Fruit fly (Drosophila melanogaster) whole organism, embryonic: ENCODE measurements around the gene EMC10.
A peak's percentile ranks its signal among the peaks of the same experiment; 100 is the strongest.

Experiments used
- Antp ChIP-seq: fragments of 200-800 bp; sonication (Bioruptor generic); optimal IDR thresholded peaks from 3 replicates; lab custom pipeline; 2016; ENCODE audit warnings: missing biosample characterization, missing genetic modification characterization
- Bgb ChIP-seq: fragments of 200-800 bp; sonication (Bioruptor generic); IDR thresholded peaks from 2 replicates; pipeline ENCODE4 v1.3.6; 2022; ENCODE audit warnings: missing biosample characterization, missing genetic modification characterization; ENCODE audit not compliant: partially characterized antibody
- Bteb2 ChIP-seq: fragments of 200-800 bp; sonication (Bioruptor generic); optimal IDR thresholded peaks from 2 replicates; lab custom pipeline; 2016; ENCODE audit warnings: missing biosample characterization, missing genetic modification characterization
- CG10274 ChIP-seq: fragments of 200-800 bp; sonication (Bioruptor generic); optimal IDR thresholded peaks from 3 replicates; lab custom pipeline; 2017; ENCODE audit warnings: missing biosample characterization, mild to moderate bottlenecking, missing genetic modification characterization
- CG10565 ChIP-seq: fragments of 200-800 bp; sonication (Bioruptor generic); optimal IDR thresholded peaks from 3 replicates; lab custom pipeline; 2016; ENCODE audit warnings: missing biosample characterization, mild to moderate bottlenecking, missing genetic modification characterization
- CG12071 ChIP-seq: fragments of 200-800 bp; sonication (Bioruptor generic); optimal IDR thresholded peaks from 3 replicates; lab custom pipeline; 2018; ENCODE audit warnings: missing biosample characterization, mild to moderate bottlenecking, missing genetic modification characterization
- CG12155 ChIP-seq: fragments of 200-800 bp; sonication (Bioruptor generic); optimal IDR thresholded peaks from 3 replicates; lab custom pipeline; 2016; ENCODE audit warnings: missing biosample characterization, missing genetic modification characterization
- CG12744 ChIP-seq: fragments of 200-800 bp; sonication (Bioruptor generic); optimal IDR thresholded peaks from 2 replicates; lab custom pipeline; 2016; ENCODE audit warnings: missing biosample characterization, missing genetic modification characterization
- CG13424 ChIP-seq: fragments of 200-800 bp; sonication (Bioruptor generic); optimal IDR thresholded peaks from 2 replicates; lab custom pipeline; 2019; ENCODE audit warnings: missing biosample characterization, mild to moderate bottlenecking, missing genetic modification characterization, moderate library complexity
- CG14860 ChIP-seq: fragments of 200-800 bp; sonication (Bioruptor generic); IDR thresholded peaks from 3 replicates; pipeline ENCODE4 v1.3.6; 2022; ENCODE audit warnings: missing biosample characterization, missing genetic modification characterization; ENCODE audit not compliant: partially characterized antibody
- CG15514 ChIP-seq: fragments of 200-800 bp; sonication (Bioruptor generic); optimal IDR thresholded peaks from 3 replicates; lab custom pipeline; 2017; ENCODE audit warnings: missing biosample characterization, missing genetic modification characterization, mild to moderate bottlenecking, moderate library complexity, missing genetic modification reagents
- CG16779 ChIP-seq: fragments of 200-800 bp; sonication (Bioruptor generic); IDR thresholded peaks from 2 replicates; pipeline ENCODE4 v1.3.6; 2022; ENCODE audit warnings: missing biosample characterization, missing genetic modification characterization
- CG31224 ChIP-seq: fragments of 200-800 bp; sonication (Bioruptor generic); IDR thresholded peaks from 2 replicates; pipeline ENCODE4 v1.3.6; 2022; ENCODE audit warnings: missing biosample characterization, missing genetic modification characterization
- CG3407 ChIP-seq: fragments of 200-800 bp; sonication (Bioruptor generic); optimal IDR thresholded peaks from 2 replicates; lab custom pipeline; 2018; ENCODE audit warnings: missing biosample characterization, mild to moderate bottlenecking, missing genetic modification characterization
- CG3995 ChIP-seq: fragments of 200-800 bp; sonication (Bioruptor generic); optimal IDR thresholded peaks from 3 replicates; lab custom pipeline; 2016; ENCODE audit warnings: missing biosample characterization, missing genetic modification characterization
- CG4707 ChIP-seq: fragments of 200-800 bp; sonication (Bioruptor generic); optimal IDR thresholded peaks from 2 replicates; lab custom pipeline; 2018; ENCODE audit warnings: missing biosample characterization, mild to moderate bottlenecking, missing genetic modification characterization, moderate library complexity
- CG4820 ChIP-seq: fragments of 200-800 bp; sonication (Bioruptor generic); optimal IDR thresholded peaks from 3 replicates; lab custom pipeline; 2016; ENCODE audit warnings: missing biosample characterization, missing genetic modification characterization
- CG4854 ChIP-seq: fragments of 200-800 bp; sonication (Bioruptor generic); optimal IDR thresholded peaks from 2 replicates; lab custom pipeline; 2016; ENCODE audit warnings: missing biosample characterization, missing genetic modification characterization, inconsistent platforms
- CG5953 ChIP-seq: fragments of 200-800 bp; sonication (Bioruptor generic); IDR thresholded peaks from 2 replicates; pipeline ENCODE4 v1.3.6; 2022; ENCODE audit warnings: missing biosample characterization, missing genetic modification characterization
- CG9932 ChIP-seq: fragments of 200-800 bp; sonication (Bioruptor generic); IDR thresholded peaks from 2 replicates; pipeline ENCODE4 v1.3.6; 2022; ENCODE audit warnings: missing biosample characterization, missing genetic modification characterization
- E2f2 ChIP-seq: fragments of 200-800 bp; sonication (Bioruptor generic); IDR thresholded peaks from 2 replicates; pipeline ENCODE4 v1.3.6; 2022; ENCODE audit warnings: missing biosample characterization, missing genetic modification characterization
- Gug ChIP-seq: fragments of 200-800 bp; sonication (Bioruptor generic); IDR thresholded peaks from 4 replicates; pipeline ENCODE4 v1.3.6; 2022; ENCODE audit warnings: missing biosample characterization, missing genetic modification characterization
- MESR4 ChIP-seq: fragments of 200-800 bp; sonication (Bioruptor generic); optimal IDR thresholded peaks from 2 replicates; lab custom pipeline; 2018; ENCODE audit warnings: missing biosample characterization, mild to moderate bottlenecking, missing genetic modification characterization, moderate library complexity
- Mad ChIP-seq: fragments of 200-800 bp; sonication (Bioruptor generic); optimal IDR thresholded peaks from 2 replicates; lab custom pipeline; 2016; ENCODE audit warnings: missing biosample characterization, missing genetic modification characterization
- Neu2 ChIP-seq: fragments of 200-800 bp; sonication (Bioruptor generic); optimal IDR thresholded peaks from 3 replicates; lab custom pipeline; 2016; ENCODE audit warnings: missing biosample characterization, missing genetic modification characterization, borderline replicate concordance
- Poxn ChIP-seq: fragments of 200-800 bp; sonication (Bioruptor generic); IDR thresholded peaks from 2 replicates; pipeline ENCODE4 v1.3.6; 2022; ENCODE audit warnings: missing biosample characterization, missing genetic modification characterization
- Rfx ChIP-seq: fragments of 200-800 bp; sonication (Bioruptor generic); IDR thresholded peaks from 2 replicates; pipeline ENCODE4 v1.3.6; 2022; ENCODE audit warnings: missing biosample characterization, missing genetic modification characterization
- Side ChIP-seq: fragments of 200-800 bp; sonication (Bioruptor generic); optimal IDR thresholded peaks from 2 replicates; lab custom pipeline; 2016; ENCODE audit warnings: missing biosample characterization, missing genetic modification characterization
- aop ChIP-seq: fragments of 200-800 bp; sonication (Bioruptor generic); IDR thresholded peaks from 2 replicates; pipeline ENCODE4 v1.3.6; 2022; ENCODE audit warnings: missing biosample characterization, missing genetic modification characterization
- br ChIP-seq: fragments of >200 bp; optimal IDR thresholded peaks from 2 replicates; lab custom pipeline; 2017
- cas ChIP-seq: fragments of 200-800 bp; sonication (Bioruptor generic); IDR thresholded peaks from 2 replicates; pipeline ENCODE4 v1.3.6; 2022; ENCODE audit warnings: missing biosample characterization, missing genetic modification characterization
- chinmo ChIP-seq: fragments of 200-800 bp; sonication (Bioruptor generic); IDR thresholded peaks from 4 replicates; pipeline ENCODE4 v1.3.6; 2022; ENCODE audit warnings: missing biosample characterization, missing genetic modification characterization; ENCODE audit not compliant: partially characterized antibody
- da ChIP-seq: fragments of 200-800 bp; sonication (Bioruptor generic); optimal IDR thresholded peaks from 2 replicates; lab custom pipeline; 2016; ENCODE audit warnings: missing biosample characterization, missing genetic modification characterization
- dimm ChIP-seq: fragments of 200-800 bp; sonication (Bioruptor generic); IDR thresholded peaks from 2 replicates; pipeline ENCODE4 v1.3.6; 2022; ENCODE audit warnings: missing biosample characterization, missing genetic modification characterization
- dm ChIP-seq: fragments of 200-800 bp; sonication (Bioruptor generic); optimal IDR thresholded peaks from 3 replicates; lab custom pipeline; 2016; ENCODE audit warnings: missing biosample characterization, missing genetic modification characterization
- dmrt99B ChIP-seq: fragments of 200-800 bp; sonication (Bioruptor generic); optimal IDR thresholded peaks from 2 replicates; lab custom pipeline; 2018; ENCODE audit warnings: missing biosample characterization, mild to moderate bottlenecking, missing genetic modification characterization, moderate library complexity
- emc ChIP-seq: fragments of 200-800 bp; sonication (Bioruptor generic); optimal IDR thresholded peaks from 2 replicates; lab custom pipeline; 2016; ENCODE audit warnings: missing biosample characterization, missing genetic modification characterization
- fd64A ChIP-seq: fragments of 200-800 bp; sonication (Bioruptor generic); optimal IDR thresholded peaks from 3 replicates; lab custom pipeline; 2018; ENCODE audit warnings: missing biosample characterization, mild to moderate bottlenecking, missing genetic modification characterization
- ftz-f1 ChIP-seq: fragments of 200-800 bp; sonication (Bioruptor generic); optimal IDR thresholded peaks from 2 replicates; lab custom pipeline; 2016; ENCODE audit warnings: missing biosample characterization, missing genetic modification characterization
- gro ChIP-seq: fragments of 200-800 bp; sonication (Bioruptor generic); optimal IDR thresholded peaks from 2 replicates; lab custom pipeline; 2016; ENCODE audit warnings: missing biosample characterization, missing genetic modification characterization
- inv ChIP-seq: fragments of 200-800 bp; sonication (Bioruptor generic); IDR thresholded peaks from 2 replicates; pipeline ENCODE4 v1.3.6; 2022; ENCODE audit warnings: missing biosample characterization, missing genetic modification characterization; ENCODE audit not compliant: partially characterized antibody
- ken ChIP-seq: fragments of 200-800 bp; sonication (Bioruptor generic); IDR thresholded peaks from 3 replicates; pipeline ENCODE4 v1.3.6; 2022; ENCODE audit warnings: missing biosample characterization, missing genetic modification characterization
- lab ChIP-seq: fragments of 200-800 bp; sonication (Bioruptor generic); optimal IDR thresholded peaks from 3 replicates; lab custom pipeline; 2017; ENCODE audit warnings: missing biosample characterization, missing genetic modification characterization, mild to moderate bottlenecking, moderate library complexity, missing genetic modification reagents
- mirr ChIP-seq: fragments of 200-800 bp; sonication (Bioruptor generic); optimal IDR thresholded peaks from 3 replicates; lab custom pipeline; 2018; ENCODE audit warnings: missing biosample characterization, mild to moderate bottlenecking, missing genetic modification characterization
- ro ChIP-seq: fragments of 200-800 bp; sonication (Bioruptor generic); IDR thresholded peaks from 2 replicates; pipeline ENCODE4 v1.3.6; 2022; ENCODE audit warnings: missing biosample characterization, missing genetic modification characterization
- schlank ChIP-seq: fragments of 200-800 bp; sonication (Bioruptor generic); optimal IDR thresholded peaks from 2 replicates; lab custom pipeline; 2018; ENCODE audit warnings: missing biosample characterization, mild to moderate bottlenecking, missing genetic modification characterization
- scrt ChIP-seq: fragments of 200-800 bp; sonication (Bioruptor generic); optimal IDR thresholded peaks from 2 replicates; lab custom pipeline; 2018; ENCODE audit warnings: missing biosample characterization, mild to moderate bottlenecking, missing genetic modification characterization, moderate library complexity
- slbo ChIP-seq: fragments of 200-800 bp; sonication (Bioruptor generic); IDR thresholded peaks from 2 replicates; pipeline ENCODE4 v1.3.6; 2022; ENCODE audit warnings: missing biosample characterization, missing genetic modification characterization
- tgo ChIP-seq: fragments of 200-800 bp; sonication (Bioruptor generic); IDR thresholded peaks from 3 replicates; pipeline ENCODE4 v1.3.6; 2022; ENCODE audit warnings: missing biosample characterization, missing genetic modification characterization
- ttk ChIP-seq: fragments of 200-800 bp; sonication (Bioruptor generic); IDR thresholded peaks from 2 replicates; pipeline ENCODE4 v2.1.2; 2022; ENCODE audit warnings: missing biosample characterization, missing genetic modification characterization
- tx ChIP-seq: fragments of 200-800 bp; sonication (Bioruptor generic); optimal IDR thresholded peaks from 2 replicates; lab custom pipeline; 2016; ENCODE audit warnings: missing biosample characterization, missing genetic modification characterization
- zfh1 ChIP-seq: fragments of 200-800 bp; sonication (Bioruptor generic); IDR thresholded peaks from 3 replicates; pipeline ENCODE4 v1.3.6; 2022; ENCODE audit warnings: missing biosample characterization, missing genetic modification characterization

EMC10 gene

DNA sequence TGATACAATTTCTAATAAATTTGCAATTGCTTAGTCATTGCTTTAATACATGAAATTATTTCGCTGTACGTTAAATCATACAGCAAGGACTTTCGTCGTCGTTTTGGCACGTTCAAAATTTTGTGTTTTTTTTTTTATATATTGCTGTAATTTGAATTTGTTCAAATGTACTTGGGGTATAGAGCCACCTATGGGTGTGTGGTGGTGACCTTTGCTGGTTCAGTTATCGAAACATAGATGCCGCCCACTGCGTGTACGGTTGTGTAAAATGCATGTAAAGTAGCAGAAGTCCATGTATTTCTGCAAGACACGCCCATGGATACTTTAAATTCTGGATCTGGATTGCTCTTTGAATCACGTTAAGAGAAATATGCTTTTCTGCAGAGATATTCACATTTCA, 30.3 kb downstream of the EMC10 start (continued):
- TF ChIP-seq scrt (GFP tag; lab: Kevin White, UChicago) = no peak
- peak; percentile 52 for TF ChIP-seq Mad (GFP tag; lab: Kevin White, UChicago)
- TF ChIP-seq Rfx (GFP tag; lab: Robert Waterston, UW) = peak; percentile 87
- no peak for TF ChIP-seq CG10274 (GFP tag; lab: Kevin White, UChicago)
- no peak for TF ChIP-seq CG31224 (GFP tag; lab: Robert Waterston, UW)
- no peak for TF ChIP-seq CG5953
- TF ChIP-seq CG3995 (GFP tag; lab: Kevin White, UChicago) = no peak
- TF ChIP-seq aop = peak; percentile 44; the same call in 1 of the 2 replicates
- TF ChIP-seq CG14860 (GFP tag; lab: Robert Waterston, UW) = no peak
- TF ChIP-seq da (GFP tag; lab: Kevin White, UChicago) = peak; percentile 66
- TF ChIP-seq tgo (GFP tag; lab: Robert Waterston, UW) = peak; percentile 59
- peak; percentile 82 for TF ChIP-seq Bgb (GFP tag; lab: Robert Waterston, UW)
- TF ChIP-seq CG4820 = peak; percentile 52
- TF ChIP-seq CG12744 (GFP tag; lab: Kevin White, UChicago) = peak; percentile 67
- peak; percentile 72 for TF ChIP-seq E2f2 (GFP tag; lab: Robert Waterston, UW)
- TF ChIP-seq MESR4 (GFP tag; lab: Kevin White, UChicago) = no peak
- TF ChIP-seq Neu2 (GFP tag; lab: Kevin White, UChicago) = no peak
- peak; percentile 66; the same call in 2 of the 3 replicates for TF ChIP-seq ken (GFP tag; lab: Robert Waterston, UW)
- TF ChIP-seq mirr (GFP tag; lab: Kevin White, UChicago) = no peak
- peak; percentile 49 for TF ChIP-seq CG12155 (GFP tag; lab: Kevin White, UChicago)
- no peak for TF ChIP-seq schlank
- no peak for TF ChIP-seq CG13424 (tag; lab: Kevin White, UChicago)
- 0 out of 2 replicates have a peak, but pooled peaks have one; percentile 60 for TF ChIP-seq CG16779 (GFP tag; lab: Robert Waterston, UW)
- TF ChIP-seq CG3407 (GFP tag; lab: Kevin White, UChicago) = peak; percentile 29
- no peak for TF ChIP-seq CG15514 (GFP tag; lab: Kevin White, UChicago)
- TF ChIP-seq CG9932 = peak; percentile 73
- TF ChIP-seq Antp (GFP tag; lab: Kevin White, UChicago) = peak; percentile 69
- peak; percentile 2 for TF ChIP-seq Bteb2
- peak; percentile 59; the same call in 2 of the 4 replicates for TF ChIP-seq Gug (GFP tag; lab: Robert Waterston, UW)
- TF ChIP-seq zfh1 (GFP tag; lab: Robert Waterston, UW) = peak; percentile 49; the same call in 1 of the 3 replicates
- TF ChIP-seq cas (GFP tag; lab: Robert Waterston, UW) = no peak
- peak; percentile 4 for TF ChIP-seq tx
- no peak for TF ChIP-seq chinmo (GFP tag; lab: Robert Waterston, UW)
- TF ChIP-seq ro (GFP tag; lab: Robert Waterston, UW) = no peak
- no peak for TF ChIP-seq CG4707
- TF ChIP-seq emc (GFP tag; lab: Kevin White, UChicago) = no peak
- no peak for TF ChIP-seq CG12071 (GFP tag; lab: Kevin White, UChicago)
- no peak for TF ChIP-seq br (lab: Kevin White, UChicago)
- peak; percentile 67 for TF ChIP-seq ftz-f1
- TF ChIP-seq fd64A (GFP tag; lab: Kevin White, UChicago) = no peak
- TF ChIP-seq Side (GFP tag; lab: Kevin White, UChicago) = peak; percentile 43
- TF ChIP-seq CG4854 (GFP tag; lab: Kevin White, UChicago) = peak; percentile 16
- no peak for TF ChIP-seq lab
- TF ChIP-seq dmrt99B (tag; lab: Kevin White, UChicago) = no peak
- no peak for TF ChIP-seq dimm (GFP tag; lab: Robert Waterston, UW)
- TF ChIP-seq slbo = peak; percentile 86
- TF ChIP-seq ttk (GFP tag; lab: Robert Waterston, UW) = peak; percentile 49; the same call in 1 of the 2 replicates
- no peak for TF ChIP-seq CG10565 (GFP tag; lab: Kevin White, UChicago)
- no peak for TF ChIP-seq Poxn (GFP tag; lab: Robert Waterston, UW)
- TF ChIP-seq dm (GFP tag; lab: Kevin White, UChicago) = peak; percentile 31
- TF ChIP-seq inv (GFP tag; lab: Robert Waterston, UW) = no peak
- no peak for TF ChIP-seq gro (GFP tag; lab: Kevin White, UChicago)
